Fruit fly (Drosophila melanogaster): ENCODE data around the gene Nubp2.

Gene Nubp2

DNA sequence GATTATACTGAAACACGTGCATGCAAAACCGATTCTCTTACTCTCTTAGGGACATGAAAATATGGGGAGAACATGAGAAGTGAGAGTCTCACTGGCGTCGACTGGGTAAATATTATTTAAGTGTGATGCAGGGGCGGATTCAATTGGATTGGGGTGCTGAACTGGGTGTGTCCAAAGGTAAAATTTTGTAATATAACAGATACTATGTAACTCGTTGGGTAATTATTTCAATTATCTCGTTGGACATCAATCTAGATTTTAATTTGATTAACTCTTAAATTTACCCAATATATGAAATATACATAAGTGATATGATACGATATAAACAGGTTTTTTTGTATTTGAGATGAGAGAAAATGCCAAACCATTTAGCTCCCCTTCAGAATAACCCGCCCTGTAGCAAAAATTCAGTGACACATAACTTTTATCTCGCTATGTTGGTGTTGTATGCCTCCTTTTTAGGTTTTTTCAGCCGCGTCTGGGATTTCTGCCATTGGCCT is 18.2 kb upstream of the Nubp2 start (continued):
- TF ChIP-seq CG33213 (GFP tag; optimal IDR thresholded peaks at IDR 0.05) = peak; percentile 81
- TF ChIP-seq gem (tag; optimal IDR thresholded peaks at IDR 0.05) = peak; percentile 95
- peak; percentile 91 for TF ChIP-seq Max (GFP tag; optimal IDR thresholded peaks at IDR 0.05)
- TF ChIP-seq tna (GFP tag; IDR thresholded peaks at IDR 0.05; ENCODE audit: partially characterized antibody) = no peak; the same call in 1 of the 2 replicates
- TF ChIP-seq Chrac-16 (GFP tag; optimal IDR thresholded peaks at IDR 0.05) = peak; percentile 93
- peak; percentile 91 for TF ChIP-seq chn (GFP tag; optimal IDR thresholded peaks at IDR 0.05)
- TF ChIP-seq CG43689 (GFP tag; IDR thresholded peaks at IDR 0.05) = peak; percentile 36; the same call in 1 of the 2 replicates
- no peak; the same call in 1 of the 2 replicates for TF ChIP-seq Oaz (GFP tag; IDR thresholded peaks at IDR 0.05)
- TF ChIP-seq trem (tag; optimal IDR thresholded peaks at IDR 0.05) = peak; percentile 46
- peak; percentile 79 for TF ChIP-seq jumu (GFP tag; optimal IDR thresholded peaks at IDR 0.05)
- peak; percentile 82 for TF ChIP-seq Awh (GFP tag; IDR thresholded peaks at IDR 0.05)
- peak; percentile 91 for TF ChIP-seq tio (GFP tag; optimal IDR thresholded peaks at IDR 0.05)
- TF ChIP-seq CG12236 (GFP tag; optimal IDR thresholded peaks at IDR 0.05) = peak; percentile 40
- peak; percentile 68 for TF ChIP-seq ap (GFP tag; IDR thresholded peaks at IDR 0.05)
- peak; percentile 82 for TF ChIP-seq odd (GFP tag; optimal IDR thresholded peaks at IDR 0.05)
- peak; percentile 97 for TF ChIP-seq CG13624 (GFP tag; optimal IDR thresholded peaks at IDR 0.05)
- peak; percentile 92 for TF ChIP-seq rib (GFP tag; IDR thresholded peaks at IDR 0.05)
- TF ChIP-seq Poxn (GFP tag; IDR thresholded peaks at IDR 0.05) = peak; percentile 88
- TF ChIP-seq NfI (GFP tag; optimal IDR thresholded peaks at IDR 0.05) = peak; percentile 92
- peak; percentile 93 for TF ChIP-seq Xbp1 (GFP tag; optimal IDR thresholded peaks at IDR 0.05)
- TF ChIP-seq CG32767 (GFP tag; IDR thresholded peaks at IDR 0.05) = peak; percentile 82
- TF ChIP-seq CG13775 (GFP tag; optimal IDR thresholded peaks at IDR 0.05) = peak; percentile 89
- TF ChIP-seq MBD-R2 (GFP tag; IDR thresholded peaks at IDR 0.05) = peak; percentile 87
- peak; percentile 75 for TF ChIP-seq CG30431 (GFP tag; optimal IDR thresholded peaks at IDR 0.05)
- TF ChIP-seq sob (GFP tag; IDR thresholded peaks at IDR 0.05) = peak; percentile 96
- TF ChIP-seq CG10274 (GFP tag; optimal IDR thresholded peaks at IDR 0.05) = peak; percentile 89
- TF ChIP-seq Blimp-1 (GFP tag; optimal IDR thresholded peaks at IDR 0.05) = peak; percentile 89
- TF ChIP-seq slbo (GFP tag; IDR thresholded peaks at IDR 0.05) = peak; percentile 98
- TF ChIP-seq CG7271 (tag; optimal IDR thresholded peaks at IDR 0.05) = peak; percentile 1
- peak; percentile 89 for TF ChIP-seq pum (GFP tag; optimal IDR thresholded peaks at IDR 0.05)
- peak; percentile 39; the same call in 1 of the 2 replicates for TF ChIP-seq unc-4 (GFP tag; IDR thresholded peaks at IDR 0.05; ENCODE audit: partially characterized antibody)
- TF ChIP-seq trh (GFP tag; optimal IDR thresholded peaks at IDR 0.05) = peak; percentile 84
- peak; percentile 49; the same call in 1 of the 3 replicates for TF ChIP-seq CG7963 (GFP tag; IDR thresholded peaks at IDR 0.05; ENCODE audit: partially characterized antibody)
- peak; percentile 91 for TF ChIP-seq seq (GFP tag; IDR thresholded peaks at IDR 0.05)
- TF ChIP-seq CTCF (GFP tag; optimal IDR thresholded peaks at IDR 0.05) = peak; percentile 34
- peak; percentile 81 for TF ChIP-seq Vsx1 (GFP tag; optimal IDR thresholded peaks at IDR 0.05)
- peak; percentile 95 for TF ChIP-seq Atf6 (GFP tag; IDR thresholded peaks at IDR 0.05)
- peak; percentile 94 for TF ChIP-seq bcd (GFP tag; optimal IDR thresholded peaks at IDR 0.05)
- TF ChIP-seq CG14860 (GFP tag; IDR thresholded peaks at IDR 0.05; ENCODE audit: partially characterized antibody) = no peak; the same call in 2 of the 3 replicates
- TF ChIP-seq CG11398 (GFP tag; optimal IDR thresholded peaks at IDR 0.05) = peak; percentile 83
- TF ChIP-seq CG7839 (tag; optimal IDR thresholded peaks at IDR 0.05) = peak; percentile 96
- peak; percentile 92 for TF ChIP-seq CG6765 (GFP tag; optimal IDR thresholded peaks at IDR 0.05)
- peak; percentile 94 for TF ChIP-seq CHES-1-like (GFP tag; optimal IDR thresholded peaks at IDR 0.05)
- TF ChIP-seq prd (optimal IDR thresholded peaks at IDR 0.05) = no peak
- TF ChIP-seq prd (GFP tag; IDR thresholded peaks at IDR 0.05) = peak; percentile 96
- TF ChIP-seq CG1529 (GFP tag; optimal IDR thresholded peaks at IDR 0.05) = peak; percentile 75
- TF ChIP-seq ase (GFP tag; IDR thresholded peaks at IDR 0.05) = peak; percentile 84; the same call in 2 of the 3 replicates
- TF ChIP-seq Kr (GFP tag; optimal IDR thresholded peaks at IDR 0.05) = no peak
- TF ChIP-seq CG2116 (GFP tag; optimal IDR thresholded peaks at IDR 0.05) = peak; percentile 53
- 0 out of 3 replicates have a peak, but pooled peaks have one; percentile 51 for TF ChIP-seq CG6791 (GFP tag; IDR thresholded peaks at IDR 0.05; ENCODE audit: partially characterized antibody)
- peak; percentile 71 for TF ChIP-seq onecut (GFP tag; IDR thresholded peaks at IDR 0.05)

All from whole organism, embryonic.